5 worm cellular contexts compared by ENCODE assay signal in genomic region chrIII:4428797-4429196, ce11.
TF ChIP-seq lines count a peak whose summit lies in the region.

No protein-coding gene starts in this region.

TF ChIP-seq in whole organism, L1 larva, 84 proteins besides CTCF, POLR2A, EP300 and RAD21:
- TF ChIP-seq rnt-1 (tag; optimal IDR thresholded peaks at IDR 0.05; lab: Kevin White, UChicago) (peak; percentile 28), lin-35 (GFP tag; optimal IDR thresholded peaks at IDR 0.05; lab: Kevin White, UChicago) (peak in 1 of 2 experiments; percentile 13), efl-1 (optimal IDR thresholded peaks at IDR 0.05; lab: Kevin White, UChicago) (peak in 1 of 2 experiments; percentile 10), efl-1 (GFP tag; optimal IDR thresholded peaks at IDR 0.05 in 1 of 2; lab: Kevin White, UChicago) (peak in 1 of 2 experiments; percentile 63), elt-2 (tag; optimal IDR thresholded peaks at IDR 0.05; lab: Kevin White, UChicago) (no peak), lsy-2 (tag; optimal IDR thresholded peaks at IDR 0.05; lab: Kevin White, UChicago) (no peak), egl-27 (tag; optimal IDR thresholded peaks at IDR 0.05; lab: Kevin White, UChicago) (no peak), snpc-4 (tag; optimal IDR thresholded peaks at IDR 0.05; lab: Kevin White, UChicago) (peak; percentile 22)

TF ChIP-seq in whole organism, L3 larva, 47 proteins besides CTCF, POLR2A, EP300 and RAD21:
- TF ChIP-seq zag-1 (tag; optimal IDR thresholded peaks at IDR 0.05; lab: Kevin White, UChicago), result no peak
- no peak for TF ChIP-seq lin-39 (tag; optimal IDR thresholded peaks at IDR 0.05; lab: Kevin White, UChicago)
- no peak for TF ChIP-seq ztf-11 (tag; optimal IDR thresholded peaks at IDR 0.05; lab: Kevin White, UChicago)
- no peak for TF ChIP-seq pha-4 (tag; optimal IDR thresholded peaks at IDR 0.05; lab: Kevin White, UChicago)
- TF ChIP-seq ceh-28 (tag; optimal IDR thresholded peaks at IDR 0.05; lab: Kevin White, UChicago), result no peak
- TF ChIP-seq snpc-4 (tag; optimal IDR thresholded peaks at IDR 0.05; lab: Kevin White, UChicago), result peak; percentile 23
- TF ChIP-seq elt-2 (tag; optimal IDR thresholded peaks at IDR 0.05; lab: Kevin White, UChicago), result peak; percentile 20
TF ChIP-seq in whole organism, L3 larva: peak in this region for 2.

TF ChIP-seq in whole organism, early embryonic, 17 proteins besides CTCF, POLR2A, EP300 and RAD21:
- TF ChIP-seq hmg-4 (GFP tag; optimal IDR thresholded peaks at IDR 0.05; lab: Kevin White, UChicago), result peak; percentile 28
- peak; percentile 75 for TF ChIP-seq tbx-11 (GFP tag; IDR thresholded peaks at IDR 0.05; lab: Robert Waterston, UW)
- TF ChIP-seq B0310.2 (tag; optimal IDR thresholded peaks at IDR 0.05; lab: Kevin White, UChicago), result no peak
- TF ChIP-seq flt-1 (GFP tag; IDR thresholded peaks at IDR 0.05; lab: Robert Waterston, UW), result peak; percentile 78
- TF ChIP-seq hnd-1 (tag; optimal IDR thresholded peaks at IDR 0.05; lab: Kevin White, UChicago), result peak; percentile 27
- TF ChIP-seq hmbx-1 (tag; optimal IDR thresholded peaks at IDR 0.05; lab: Kevin White, UChicago), result no peak
- TF ChIP-seq ets-7 (tag; optimal IDR thresholded peaks at IDR 0.05; lab: Kevin White, UChicago), result no peak
- no peak for TF ChIP-seq F13C5.2 (tag; optimal IDR thresholded peaks at IDR 0.05; lab: Kevin White, UChicago)
- TF ChIP-seq ama-1 (optimal IDR thresholded peaks at IDR 0.05; lab: Kevin White, UChicago), result no peak
- peak; percentile 27 for TF ChIP-seq ceh-36 (tag; optimal IDR thresholded peaks at IDR 0.05; lab: Kevin White, UChicago)
- TF ChIP-seq pes-1 (GFP tag; IDR thresholded peaks at IDR 0.05; lab: Robert Waterston, UW), result no peak; the same call in none of the 2 replicates
- no peak for TF ChIP-seq tra-4 (tag; optimal IDR thresholded peaks at IDR 0.05; lab: Kevin White, UChicago)
- peak; percentile 79 for TF ChIP-seq scrt-1 (GFP tag; IDR thresholded peaks at IDR 0.05; lab: Robert Waterston, UW)
- 0 out of 2 replicates have a peak, but pooled peaks have one; percentile 66 for TF ChIP-seq sea-1 (GFP tag; conservative IDR thresholded peaks at IDR 0.05; lab: Robert Waterston, UW)
- TF ChIP-seq tbx-37 (GFP tag; conservative IDR thresholded peaks at IDR 0.05; lab: Robert Waterston, UW), result peak; percentile 46; the same call in 1 of the 2 replicates
- peak; percentile 15 for TF ChIP-seq ceh-13 (GFP tag; optimal IDR thresholded peaks at IDR 0.05; lab: Kevin White, UChicago)
- peak; percentile 48 for TF ChIP-seq aly-1 (tag; optimal IDR thresholded peaks at IDR 0.05; lab: Kevin White, UChicago)
TF ChIP-seq in whole organism, early embryonic: peak in this region for 10.

TF ChIP-seq in whole organism, midembryonic, 9 proteins besides CTCF, POLR2A, EP300 and RAD21:
- TF ChIP-seq ztf-29 (GFP tag; IDR thresholded peaks at IDR 0.05; lab: Robert Waterston, UW), result no peak
- no peak for TF ChIP-seq med-1 (GFP tag; optimal IDR thresholded peaks at IDR 0.05; lab: Kevin White, UChicago; ENCODE audit: insufficient read depth)
- TF ChIP-seq ref-1 (GFP tag; conservative IDR thresholded peaks at IDR 0.05; lab: Robert Waterston, UW), result 0 out of 2 replicates have a peak, but pooled peaks have one; percentile 9
- TF ChIP-seq cog-1 (tag; optimal IDR thresholded peaks at IDR 0.05; lab: Kevin White, UChicago), result no peak
- TF ChIP-seq T22C8.4 (GFP tag; IDR thresholded peaks at IDR 0.05; lab: Robert Waterston, UW), result peak; percentile 64
- no peak; the same call in 1 of the 2 replicates for TF ChIP-seq flt-1 (GFP tag; IDR thresholded peaks at IDR 0.05; lab: Robert Waterston, UW)
- peak; percentile 59; the same call in 1 of the 2 replicates for TF ChIP-seq ztf-23 (GFP tag; IDR thresholded peaks at IDR 0.05; lab: Robert Waterston, UW)
- TF ChIP-seq klf-2 (GFP tag; conservative IDR thresholded peaks at IDR 0.05; lab: Robert Waterston, UW), result no peak
- TF ChIP-seq tab-1 (GFP tag; IDR thresholded peaks at IDR 0.05; lab: Robert Waterston, UW), result peak; percentile 76

TF ChIP-seq in whole organism, young adult, 124 proteins besides CTCF, POLR2A, EP300 and RAD21 (continues in another document):
- TF ChIP-seq ccch-3 (GFP tag; optimal IDR thresholded peaks at IDR 0.05; lab: Kevin White, UChicago) (no peak), ceh-91 (GFP tag; IDR thresholded peaks at IDR 0.05; lab: Robert Waterston, UW) (no peak), lsl-1 (GFP tag; optimal IDR thresholded peaks at IDR 0.05; lab: Kevin White, UChicago) (peak; percentile 26), nhr-90 (tag; optimal IDR thresholded peaks at IDR 0.05; lab: Kevin White, UChicago) (peak; percentile 34), F52B5.7 (tag; optimal IDR thresholded peaks at IDR 0.05; lab: Kevin White, UChicago) (peak; percentile 29), lin-54 (GFP tag; optimal IDR thresholded peaks at IDR 0.05; lab: Kevin White, UChicago) (peak; percentile 25), somi-1 (GFP tag; optimal IDR thresholded peaks at IDR 0.05; lab: Kevin White, UChicago) (no peak), efl-1 (GFP tag; optimal IDR thresholded peaks at IDR 0.05; lab: Kevin White, UChicago) (no peak), hlh-26 (GFP tag; conservative IDR thresholded peaks at IDR 0.05; lab: Robert Waterston, UW) (no peak), rpc-1 (optimal IDR thresholded peaks at IDR 0.05; lab: Kevin White, UChicago) (peak; percentile 58), rpc-1 (tag; optimal IDR thresholded peaks at IDR 0.05; lab: Kevin White, UChicago) (peak; percentile 77), sdz-38 (tag; optimal IDR thresholded peaks at IDR 0.05; lab: Kevin White, UChicago) (no peak), F33H1.4 (GFP tag; IDR thresholded peaks at IDR 0.05; lab: Robert Waterston, UW) (peak; percentile 7; the same call in 1 of the 2 replicates), D2030.7 (GFP tag; IDR thresholded peaks at IDR 0.05; lab: Robert Waterston, UW) (peak; percentile 67), ets-4 (GFP tag; optimal IDR thresholded peaks at IDR 0.05; lab: Kevin White, UChicago) (no peak), nfyb-1 (GFP tag; IDR thresholded peaks at IDR 0.05; lab: Robert Waterston, UW) (peak; percentile 73), xnd-1 (tag; optimal IDR thresholded peaks at IDR 0.05; lab: Kevin White, UChicago) (no peak), lin-40 (tag; optimal IDR thresholded peaks at IDR 0.05; lab: Kevin White, UChicago) (no peak), mcd-1 (GFP tag; IDR thresholded peaks at IDR 0.05; lab: Robert Waterston, UW) (no peak), ztf-18 (tag; optimal IDR thresholded peaks at IDR 0.05; lab: Kevin White, UChicago) (peak; percentile 41), bed-1 (GFP tag; IDR thresholded peaks at IDR 0.05; lab: Robert Waterston, UW) (0 out of 2 replicates have a peak, but pooled peaks have one; percentile 59), ekl-4 (GFP tag; IDR thresholded peaks at IDR 0.05; lab: Robert Waterston, UW) (peak; percentile 47; the same call in 1 of the 2 replicates), ceh-27 (GFP tag; optimal IDR thresholded peaks at IDR 0.05; lab: Kevin White, UChicago) (peak; percentile 4), snpc-4 (GFP tag; optimal IDR thresholded peaks at IDR 0.05; lab: Kevin White, UChicago) (no peak), snpc-4 (tag; optimal IDR thresholded peaks at IDR 0.05; lab: Kevin White, UChicago) (peak; percentile 7 to 87 (median 58)), ztf-25 (GFP tag; IDR thresholded peaks at IDR 0.05; lab: Robert Waterston, UW) (no peak), die-1 (tag; optimal IDR thresholded peaks at IDR 0.05; lab: Kevin White, UChicago) (peak; percentile 63), pbrm-1 (GFP tag; IDR thresholded peaks at IDR 0.05; lab: Robert Waterston, UW) (peak; percentile 42; the same call in 1 of the 2 replicates), madf-8 (GFP tag; conservative IDR thresholded peaks at IDR 0.05; lab: Robert Waterston, UW) (peak; percentile 61), hmg-1.2 (GFP tag; IDR thresholded peaks at IDR 0.05; lab: Robert Waterston, UW) (peak; percentile 54), B0261.1 (tag; optimal IDR thresholded peaks at IDR 0.05; lab: Kevin White, UChicago) (peak; percentile 71), B0336.3 (GFP tag; IDR thresholded peaks at IDR 0.05; lab: Robert Waterston, UW) (peak; percentile 20; the same call in 1 of the 2 replicates), snpc-3.4 (tag; optimal IDR thresholded peaks at IDR 0.05; lab: Kevin White, UChicago) (peak; percentile 40), attf-5 (GFP tag; optimal IDR thresholded peaks at IDR 0.05; lab: Kevin White, UChicago) (peak; percentile 23), chd-7 (tag; optimal IDR thresholded peaks at IDR 0.05; lab: Kevin White, UChicago) (peak; percentile 6), bed-2 (GFP tag; IDR thresholded peaks at IDR 0.05; lab: Robert Waterston, UW) (no peak), madf-6 (GFP tag; IDR thresholded peaks at IDR 0.05; lab: Robert Waterston, UW) (peak; percentile 61), ceh-58 (GFP tag; IDR thresholded peaks at IDR 0.05; lab: Robert Waterston, UW) (0 out of 2 replicates have a peak, but pooled peaks have one; percentile 57), nhr-27 (tag; optimal IDR thresholded peaks at IDR 0.05; lab: Kevin White, UChicago) (no peak), egrh-3 (GFP tag; IDR thresholded peaks at IDR 0.05; lab: Robert Waterston, UW) (peak; percentile 42), F37B4.10 (GFP tag; IDR thresholded peaks at IDR 0.05; lab: Robert Waterston, UW) (no peak), rec-8 (tag; optimal IDR thresholded peaks at IDR 0.05; lab: Kevin White, UChicago) (peak in 1 of 2 experiments; percentile 30), mes-4 (tag; optimal IDR thresholded peaks at IDR 0.05; lab: Kevin White, UChicago) (no peak), F10E7.11 (tag; optimal IDR thresholded peaks at IDR 0.05; lab: Kevin White, UChicago) (no peak), aptf-3 (GFP tag; IDR thresholded peaks at IDR 0.05; lab: Robert Waterston, UW) (no peak), mxl-1 (tag; optimal IDR thresholded peaks at IDR 0.05; lab: Kevin White, UChicago) (no peak), cebp-2 (GFP tag; IDR thresholded peaks at IDR 0.05; lab: Robert Waterston, UW) (no peak), madf-3 (GFP tag; IDR thresholded peaks at IDR 0.05; lab: Robert Waterston, UW) (no peak), ceh-100 (GFP tag; IDR thresholded peaks at IDR 0.05; lab: Robert Waterston, UW) (no peak), egl-44 (GFP tag; IDR thresholded peaks at IDR 0.05; lab: Robert Waterston, UW) (peak; percentile 68; the same call in 1 of the 2 replicates), tbp1 (GFP tag; optimal IDR thresholded peaks at IDR 0.05; lab: Kevin White, UChicago) (peak; percentile 88), atf-7 (tag; optimal IDR thresholded peaks at IDR 0.05; lab: Kevin White, UChicago) (no peak), him-1 (tag; optimal IDR thresholded peaks at IDR 0.05; lab: Kevin White, UChicago) (peak; percentile 54), rcor-1 (GFP tag; IDR thresholded peaks at IDR 0.05; lab: Robert Waterston, UW) (0 out of 2 replicates have a peak, but pooled peaks have one; percentile 17)

Comparison
In these comparisons a context has a peak if more than half of its experiments do, and no peak if none do; other contexts are left out.
1. Of the 8 proteins assayed by ChIP-seq in both whole organism, young adult and whole organism, L1 larva: peak only in whole organism, young adult: nhr-90; only in whole organism, L1 larva: none; in both: snpc-4; in neither: 3; mixed calls (peak in some experiments, not most) for 3.